Worm (Caenorhabditis elegans) whole organism, L1 larva: Measurements from ENCODE around the gene F59B10.6.

Experiments used
- C04F5.9 ChIP-seq: sonication (generic microtip); optimal IDR thresholded peaks from 2 replicates; lab custom pipeline; 2016; ENCODE audit warnings: missing genetic modification characterization, missing compliant biosample characterization
- C16A3.4 ChIP-seq: fragments of 150-350 bp; optimal IDR thresholded peaks from 2 replicates; lab custom pipeline; 2014; ENCODE audit warnings: missing biosample characterization, missing genetic modification characterization
- C34B4.2 ChIP-seq: sonication (generic microtip); optimal IDR thresholded peaks from 2 replicates; lab custom pipeline; 2017; ENCODE audit warnings: mild to moderate bottlenecking, missing genetic modification characterization, missing compliant biosample characterization
- F16B12.6 ChIP-seq: fragments of 150-350 bp; optimal IDR thresholded peaks from 2 replicates; lab custom pipeline; 2014; ENCODE audit warnings: missing biosample characterization, missing genetic modification characterization
- aha-1 ChIP-seq: fragments of 150-350 bp; optimal IDR thresholded peaks from 2 replicates; lab custom pipeline; 2014; ENCODE audit warnings: missing biosample characterization, missing genetic modification characterization
- ama-1 ChIP-seq: fragments of 150-350 bp; optimal IDR thresholded peaks from 2 replicates; lab custom pipeline; 2014
- blmp-1 ChIP-seq: fragments of 150-350 bp; optimal IDR thresholded peaks from 2 replicates; lab custom pipeline; 2014; ENCODE audit warnings: missing biosample characterization, missing genetic modification characterization
- ceh-63 ChIP-seq: fragments of 200-800 bp; sonication (Bioruptor generic); optimal IDR thresholded peaks from 2 replicates; lab custom pipeline; 2018; ENCODE audit warnings: mild to moderate bottlenecking, missing genetic modification characterization, missing compliant biosample characterization
- ceh-8 ChIP-seq: fragments of 200-800 bp; sonication (Bioruptor generic); optimal IDR thresholded peaks from 2 replicates; lab custom pipeline; 2018; ENCODE audit warnings: mild to moderate bottlenecking, missing genetic modification characterization, moderate library complexity, missing compliant biosample characterization
- dpl-1 ChIP-seq, 3 experiments: fragments of 150-350 bp in 2 of 3; sonication (generic microtip) in 1 of 3; optimal IDR thresholded peaks; 2 replicates each; lab custom pipeline; 2014 to 2017; ENCODE audit warnings: missing biosample characterization in 3 of 3, missing genetic modification characterization in 3 of 3, missing genetic modification reagents in 3 of 3
- dsc-1 ChIP-seq: sonication (generic microtip); optimal IDR thresholded peaks from 2 replicates; lab custom pipeline; 2016; ENCODE audit warnings: mild to moderate bottlenecking, missing genetic modification characterization, missing compliant biosample characterization
- efl-1 ChIP-seq, 4 experiments: fragments of 150-350 bp; optimal IDR thresholded peaks in 3 of 4; peaks in 1 of 4; 1 replicate in 1 of 4; 2 replicates in 3 of 4; lab custom pipeline; 2014; ENCODE audit warnings: missing biosample characterization in 2 of 4, missing genetic modification characterization in 2 of 4, missing genetic modification reagents in 2 of 4
- elt-2 ChIP-seq: sonication (generic microtip); optimal IDR thresholded peaks from 2 replicates; lab custom pipeline; 2016; ENCODE audit warnings: missing genetic modification characterization, mild to moderate bottlenecking, inconsistent platforms, missing compliant biosample characterization, missing genetic modification reagents
- fkh-10 ChIP-seq: sonication (generic microtip); optimal IDR thresholded peaks from 2 replicates; lab custom pipeline; 2017; ENCODE audit warnings: missing biosample characterization, missing genetic modification reagents, missing genetic modification characterization
- fkh-8 ChIP-seq: sonication (generic microtip); optimal IDR thresholded peaks from 2 replicates; lab custom pipeline; 2016; ENCODE audit warnings: mild to moderate bottlenecking, missing genetic modification characterization, missing compliant biosample characterization
- grh-1 ChIP-seq: fragments of 200-800 bp; sonication (Bioruptor generic); IDR thresholded peaks from 2 replicates; pipeline ENCODE4 v1.3.6; 2022; ENCODE audit warnings: missing genetic modification reagents, missing genetic modification characterization, missing compliant biosample characterization
- hlh-17 ChIP-seq: fragments of 200-800 bp; sonication (Bioruptor generic); optimal IDR thresholded peaks from 2 replicates; lab custom pipeline; 2018; ENCODE audit warnings: missing genetic modification characterization, mild to moderate bottlenecking, missing compliant biosample characterization, moderate library complexity, borderline replicate concordance
- hlh-4 ChIP-seq: sonication (generic microtip); optimal IDR thresholded peaks from 2 replicates; lab custom pipeline; 2016; ENCODE audit warnings: mild to moderate bottlenecking, missing genetic modification characterization, missing compliant biosample characterization
- isw-1 ChIP-seq: fragments of 200-800 bp; sonication (Bioruptor generic); IDR thresholded peaks from 2 replicates; pipeline ENCODE4 v1.3.6; 2022; ENCODE audit warnings: missing genetic modification characterization, missing compliant biosample characterization
- jun-1 ChIP-seq: fragments of 150-350 bp; optimal IDR thresholded peaks from 2 replicates; lab custom pipeline; 2014; ENCODE audit warnings: missing biosample characterization, missing genetic modification reagents, missing genetic modification characterization
- lin-14 ChIP-seq: fragments of 200-800 bp; sonication (Bioruptor generic); optimal IDR thresholded peaks from 2 replicates; lab custom pipeline; 2018; ENCODE audit warnings: mild to moderate bottlenecking, missing genetic modification characterization, moderate library complexity, missing compliant biosample characterization
- lin-15B ChIP-seq: fragments of 150-350 bp; sonication (generic microtip); optimal IDR thresholded peaks from 3 replicates; lab custom pipeline; 2014; ENCODE audit warnings: missing biosample characterization, missing genetic modification characterization
- lsy-2 ChIP-seq, 2 experiments: fragments of 150-350 bp; optimal IDR thresholded peaks; 2 replicates each; lab custom pipeline; 2014; ENCODE audit warnings: missing biosample characterization in 2 of 2, missing genetic modification characterization in 2 of 2
- mab-9 ChIP-seq: fragments of 200-800 bp; sonication (Bioruptor generic); IDR thresholded peaks from 2 replicates; pipeline ENCODE4 v1.3.6; 2022; ENCODE audit warnings: missing genetic modification reagents, missing genetic modification characterization, missing compliant biosample characterization
- mef-2 ChIP-seq: fragments of 150-350 bp; optimal IDR thresholded peaks from 2 replicates; lab custom pipeline; 2014; ENCODE audit warnings: missing biosample characterization, missing genetic modification characterization
- mep-1 ChIP-seq: fragments of 150-350 bp; optimal IDR thresholded peaks from 2 replicates; lab custom pipeline; 2014; ENCODE audit warnings: missing biosample characterization, missing genetic modification characterization
- nhr-19 ChIP-seq: fragments of 200-800 bp; sonication (Bioruptor generic); conservative IDR thresholded peaks from 2 replicates; pipeline ENCODE4 v1.3.6; 2022; ENCODE audit warnings: missing genetic modification characterization, missing compliant biosample characterization
- nhr-20 ChIP-seq: sonication (generic microtip); optimal IDR thresholded peaks from 2 replicates; lab custom pipeline; 2016; ENCODE audit warnings: mild to moderate bottlenecking, missing genetic modification characterization, missing compliant biosample characterization
- nhr-71 ChIP-seq: sonication (generic microtip); optimal IDR thresholded peaks from 2 replicates; lab custom pipeline; 2016; ENCODE audit warnings: mild to moderate bottlenecking, missing genetic modification characterization, moderate library complexity, missing compliant biosample characterization
- nhr-76 ChIP-seq: sonication (generic microtip); optimal IDR thresholded peaks from 2 replicates; lab custom pipeline; 2017; ENCODE audit warnings: missing biosample characterization, missing genetic modification characterization
- nhr-77 ChIP-seq: fragments of 150-350 bp; optimal IDR thresholded peaks from 2 replicates; lab custom pipeline; 2014; ENCODE audit warnings: missing biosample characterization, missing genetic modification characterization
- nhr-85 ChIP-seq: sonication (generic microtip); peaks from one replicate; lab custom pipeline; 2016; ENCODE audit warnings: missing genetic modification characterization, inconsistent platforms, missing compliant biosample characterization
- nhr-90 ChIP-seq: sonication (generic microtip); optimal IDR thresholded peaks from 2 replicates; lab custom pipeline; 2016; ENCODE audit warnings: mild to moderate bottlenecking, missing genetic modification characterization, missing compliant biosample characterization; ENCODE audit not compliant: poor library complexity
- pax-3 ChIP-seq: fragments of 200-800 bp; sonication (Bioruptor generic); optimal IDR thresholded peaks from 2 replicates; lab custom pipeline; 2018; ENCODE audit warnings: mild to moderate bottlenecking, missing genetic modification characterization, moderate library complexity, missing compliant biosample characterization
- rnt-1 ChIP-seq: sonication (generic microtip); optimal IDR thresholded peaks from 2 replicates; lab custom pipeline; 2016; ENCODE audit warnings: mild to moderate bottlenecking, missing genetic modification characterization, moderate library complexity, missing compliant biosample characterization
- snpc-4 ChIP-seq: fragments of 150-350 bp; optimal IDR thresholded peaks from 2 replicates; lab custom pipeline; 2014; ENCODE audit warnings: missing biosample characterization, missing genetic modification characterization
- sup-37 ChIP-seq: fragments of 200-800 bp; sonication (Bioruptor generic); optimal IDR thresholded peaks from 2 replicates; lab custom pipeline; 2018; ENCODE audit warnings: mild to moderate bottlenecking, missing genetic modification characterization, missing compliant biosample characterization
- tbx-2 ChIP-seq: sonication (generic microtip); optimal IDR thresholded peaks from 2 replicates; lab custom pipeline; 2016; ENCODE audit warnings: missing genetic modification characterization, missing compliant biosample characterization
- unc-30 ChIP-seq: sonication (generic microtip); optimal IDR thresholded peaks from 2 replicates; lab custom pipeline; 2017; ENCODE audit warnings: missing biosample characterization, missing genetic modification characterization
- unc-62 ChIP-seq: fragments of 150-350 bp; optimal IDR thresholded peaks from 2 replicates; lab custom pipeline; 2014; ENCODE audit warnings: missing biosample characterization, missing genetic modification reagents, missing genetic modification characterization
- unc-98 ChIP-seq: fragments of 200-800 bp; sonication (Bioruptor generic); IDR thresholded peaks from 2 replicates; pipeline ENCODE4 v1.3.6; 2022; ENCODE audit warnings: missing genetic modification characterization, missing compliant biosample characterization
- vab-15 ChIP-seq: sonication (generic microtip); optimal IDR thresholded peaks from 2 replicates; lab custom pipeline; 2017; ENCODE audit warnings: missing genotype, mild to moderate bottlenecking, missing genetic modification characterization, missing compliant biosample characterization
- ztf-11 ChIP-seq, 2 experiments: sonication (generic microtip); optimal IDR thresholded peaks; 2 replicates each; lab custom pipeline; 2016 to 2017; ENCODE audit warnings: missing genetic modification characterization in 2 of 2, missing biosample characterization in 1 of 2, missing compliant biosample characterization in 1 of 2
- ztf-4 ChIP-seq: fragments of 150-350 bp; optimal IDR thresholded peaks from 2 replicates; lab custom pipeline; 2014; ENCODE audit warnings: missing biosample characterization, missing genetic modification characterization

F59B10.6 gene

ce11 chrII:10530907-10531306 is 6.6 kb upstream of the F59B10.6 start:
- TF ChIP-seq nhr-76 (tag; lab: Kevin White, UChicago) (no peak), pax-3 (tag; lab: Kevin White, UChicago) (no peak), ama-1 (no peak), unc-62 (no peak), ztf-11 (tag; optimal IDR thresholded peaks at IDR 0.05; lab: Kevin White, UChicago) (no peak), C16A3.4 (tag; lab: Kevin White, UChicago) (no peak), dpl-1 (GFP tag; optimal IDR thresholded peaks at IDR 0.05; lab: Kevin White, UChicago) (no peak), ceh-8 (GFP tag; lab: Kevin White, UChicago) (no peak), ztf-4 (no peak), rnt-1 (tag; lab: Kevin White, UChicago) (no peak), nhr-19 (GFP tag; lab: Robert Waterston, UW) (no peak), jun-1 (tag; lab: Kevin White, UChicago) (no peak), ceh-63 (GFP tag; lab: Kevin White, UChicago) (no peak), fkh-10 (GFP tag; lab: Kevin White, UChicago) (no peak), vab-15 (tag; lab: Kevin White, UChicago) (no peak), snpc-4 (tag; lab: Kevin White, UChicago) (no peak), isw-1 (GFP tag; lab: Robert Waterston, UW) (no peak), elt-2 (tag; lab: Kevin White, UChicago) (no peak), tbx-2 (no peak), lin-14 (GFP tag; lab: Kevin White, UChicago) (no peak)
- TF ChIP-seq, all 84 proteins: peak for 0

- TF ChIP-seq hlh-4 (tag; lab: Kevin White, UChicago) (no peak), mef-2 (tag; lab: Kevin White, UChicago) (no peak), nhr-20 (tag; lab: Kevin White, UChicago) (no peak), blmp-1 (tag; lab: Kevin White, UChicago) (peak; percentile 31), nhr-77 (tag; lab: Kevin White, UChicago) (no peak), C34B4.2 (tag; lab: Kevin White, UChicago) (no peak), lin-14 (GFP tag; lab: Kevin White, UChicago) (peak; percentile 12)
- TF ChIP-seq, all 84 proteins: peak for 2
Measured at ce11 chrII:10529218-10529751, 5.0 kb upstream of the F59B10.6 start.

ce11 chrII:10527649-10528134 is 3.4 kb upstream of the F59B10.6 start, which contains the start of gene mab-10:
mab-10 (plus strand) TSS chrII:10528084.
- TF ChIP-seq efl-1 (optimal IDR thresholded peaks at IDR 0.05; lab: Kevin White, UChicago) (no peak), efl-1 (GFP tag; optimal IDR thresholded peaks at IDR 0.05 in 1 of 2; lab: Kevin White, UChicago) (no peak), lin-15B (tag; lab: Kevin White, UChicago) (no peak), rnt-1 (tag; lab: Kevin White, UChicago) (peak; percentile 0), lin-14 (GFP tag; lab: Kevin White, UChicago) (peak; percentile 57), mab-9 (GFP tag; lab: Robert Waterston, UW) (no peak), unc-30 (tag; lab: Kevin White, UChicago) (no peak), nhr-90 (tag; lab: Kevin White, UChicago) (no peak)
- TF ChIP-seq, all 84 proteins: peak for 2

ce11 chrII:10525134-10525533 is 860 bp upstream of the F59B10.6 start:
- no peak for TF ChIP-seq ama-1
- no peak for TF ChIP-seq dsc-1 (tag; lab: Kevin White, UChicago)
- no peak for TF ChIP-seq vab-15 (tag; lab: Kevin White, UChicago)
- no peak for TF ChIP-seq jun-1 (tag; lab: Kevin White, UChicago)
- no peak for TF ChIP-seq hlh-17
- TF ChIP-seq unc-98 (GFP tag; lab: Robert Waterston, UW): no peak
- no peak for TF ChIP-seq lsy-2 (tag; optimal IDR thresholded peaks at IDR 0.05; lab: Kevin White, UChicago)
- TF ChIP-seq nhr-85 (tag; lab: Kevin White, UChicago): peak; percentile 87
- no peak for TF ChIP-seq fkh-8 (tag; lab: Kevin White, UChicago)
- peak; percentile 60 for TF ChIP-seq blmp-1 (tag; lab: Kevin White, UChicago)
- TF ChIP-seq nhr-90 (tag; lab: Kevin White, UChicago): peak; percentile 3
- TF ChIP-seq sup-37 (GFP tag; lab: Kevin White, UChicago): no peak
- TF ChIP-seq C04F5.9 (tag; lab: Kevin White, UChicago): no peak
- no peak for TF ChIP-seq F16B12.6 (tag; lab: Kevin White, UChicago)
- TF ChIP-seq ztf-11 (tag; optimal IDR thresholded peaks at IDR 0.05; lab: Kevin White, UChicago): no peak
- TF ChIP-seq aha-1 (tag; lab: Kevin White, UChicago): no peak
- no peak for TF ChIP-seq nhr-71
- no peak for TF ChIP-seq pax-3 (tag; lab: Kevin White, UChicago)
- peak; percentile 51 for TF ChIP-seq nhr-20 (tag; lab: Kevin White, UChicago)
- TF ChIP-seq ceh-8 (GFP tag; lab: Kevin White, UChicago): no peak
- TF ChIP-seq grh-1: no peak
- no peak for TF ChIP-seq fkh-10 (GFP tag; lab: Kevin White, UChicago)
- peak in 1 of 2 experiments; percentile 10 for TF ChIP-seq efl-1 (optimal IDR thresholded peaks at IDR 0.05; lab: Kevin White, UChicago)
- TF ChIP-seq efl-1 (GFP tag; optimal IDR thresholded peaks at IDR 0.05 in 1 of 2; lab: Kevin White, UChicago): peak in 1 of 2 experiments; percentile 88
- TF ChIP-seq mep-1 (tag; lab: Kevin White, UChicago): peak; percentile 43
